Worm (Caenorhabditis elegans) whole organism, L2 larva: ENCODE measurements around the gene ZK673.11.

Experiments
- C34F6.9 ChIP-seq: fragments of 150-350 bp; optimal IDR thresholded peaks from 2 replicates; lab custom pipeline; 2014; ENCODE audit warnings: missing biosample characterization, missing genetic modification characterization
- F13H6.1 ChIP-seq: sonication (generic microtip); optimal IDR thresholded peaks from 2 replicates; lab custom pipeline; 2016; ENCODE audit warnings: missing genetic modification characterization, missing compliant biosample characterization
- R02D3.7 ChIP-seq: fragments of 150-350 bp; optimal IDR thresholded peaks from 2 replicates; lab custom pipeline; 2014; ENCODE audit warnings: missing biosample characterization, missing genetic modification characterization
- Y55F3AM.14 ChIP-seq: fragments of 200-800 bp; sonication (Bioruptor generic); optimal IDR thresholded peaks from 2 replicates; lab custom pipeline; 2018; ENCODE audit warnings: mild to moderate bottlenecking, missing genetic modification characterization, missing compliant biosample characterization
- ZK546.5 ChIP-seq: sonication (generic microtip); optimal IDR thresholded peaks from 2 replicates; lab custom pipeline; 2017; ENCODE audit warnings: missing biosample characterization, missing genetic modification characterization
- alr-1 ChIP-seq: fragments of 150-350 bp; optimal IDR thresholded peaks from 2 replicates; lab custom pipeline; 2014; ENCODE audit warnings: missing biosample characterization, missing genetic modification characterization
- aly-2 ChIP-seq: fragments of 150-350 bp; optimal IDR thresholded peaks from 2 replicates; lab custom pipeline; 2014; ENCODE audit warnings: missing biosample characterization, missing genetic modification characterization
- ama-1 ChIP-seq: fragments of 150-350 bp; optimal IDR thresholded peaks from 2 replicates; lab custom pipeline; 2018; ENCODE audit warnings: inconsistent platforms
- blmp-1 ChIP-seq: sonication (generic microtip); optimal IDR thresholded peaks from 2 replicates; lab custom pipeline; 2017; ENCODE audit warnings: missing genetic modification characterization, mild to moderate bottlenecking, missing compliant biosample characterization, antibody characterized with exemption, moderate library complexity; ENCODE audit not compliant: insufficient read depth
- ceh-82 ChIP-seq: fragments of 150-350 bp; optimal IDR thresholded peaks from 2 replicates; lab custom pipeline; 2014; ENCODE audit warnings: missing biosample characterization, missing genetic modification characterization
- crh-2 ChIP-seq: sonication (generic microtip); optimal IDR thresholded peaks from 2 replicates; lab custom pipeline; 2017; ENCODE audit warnings: missing biosample characterization, missing genetic modification characterization
- dmd-4 ChIP-seq: sonication (generic microtip); optimal IDR thresholded peaks from 2 replicates; lab custom pipeline; 2017; ENCODE audit warnings: missing biosample characterization, missing genetic modification characterization
- egl-27 ChIP-seq: sonication (generic microtip); optimal IDR thresholded peaks from 3 replicates; lab custom pipeline; 2017; ENCODE audit warnings: missing biosample characterization, missing genetic modification reagents, missing genetic modification characterization
- elt-1 ChIP-seq: fragments of 150-350 bp; optimal IDR thresholded peaks from 2 replicates; lab custom pipeline; 2014; ENCODE audit warnings: missing biosample characterization, missing genetic modification characterization
- elt-3 ChIP-seq: sonication (generic microtip); optimal IDR thresholded peaks from 2 replicates; lab custom pipeline; 2017; ENCODE audit warnings: missing biosample characterization, missing genetic modification characterization
- fos-1 ChIP-seq: fragments of 150-350 bp; optimal IDR thresholded peaks from 2 replicates; lab custom pipeline; 2014; ENCODE audit warnings: missing biosample characterization, missing genetic modification characterization
- gmeb-1 ChIP-seq: fragments of 150-350 bp; optimal IDR thresholded peaks from 2 replicates; lab custom pipeline; 2014; ENCODE audit warnings: missing biosample characterization, missing genetic modification characterization
- lin-11 ChIP-seq: fragments of 150-350 bp; sonication (generic microtip); optimal IDR thresholded peaks from 2 replicates; lab custom pipeline; 2014; ENCODE audit warnings: missing biosample characterization, missing genetic modification characterization, inconsistent platforms, mixed read lengths
- lin-39 ChIP-seq: fragments of 150-350 bp; optimal IDR thresholded peaks from 2 replicates; lab custom pipeline; 2014; ENCODE audit warnings: missing biosample characterization, missing genetic modification reagents, missing genetic modification characterization
- lsy-2 ChIP-seq, 2 experiments: fragments of 150-350 bp in 1 of 2; sonication (generic microtip) in 1 of 2; optimal IDR thresholded peaks; 2 replicates each; lab custom pipeline; 2014 to 2017; ENCODE audit warnings: missing biosample characterization in 2 of 2, missing genetic modification characterization in 2 of 2
- mbf-1 ChIP-seq: sonication (generic microtip); optimal IDR thresholded peaks from 2 replicates; lab custom pipeline; 2017; ENCODE audit warnings: missing biosample characterization, missing genetic modification characterization
- mdl-1 ChIP-seq, 2 experiments: fragments of 150-350 bp in 1 of 2; sonication (generic microtip) in 1 of 2; optimal IDR thresholded peaks; 2 replicates each; lab custom pipeline; 2017; ENCODE audit warnings: missing biosample characterization in 2 of 2, missing genetic modification characterization in 2 of 2
- nhr-10 ChIP-seq: sonication (generic microtip); optimal IDR thresholded peaks from 2 replicates; lab custom pipeline; 2017; ENCODE audit warnings: missing biosample characterization, missing genetic modification characterization
- nhr-11 ChIP-seq: fragments of 150-350 bp; optimal IDR thresholded peaks from 2 replicates; lab custom pipeline; 2014; ENCODE audit warnings: missing biosample characterization, missing genetic modification characterization
- nhr-129 ChIP-seq: fragments of 150-350 bp; optimal IDR thresholded peaks from 2 replicates; lab custom pipeline; 2014; ENCODE audit warnings: missing biosample characterization, missing genetic modification characterization
- nhr-21 ChIP-seq: fragments of 150-350 bp; optimal IDR thresholded peaks from 2 replicates; lab custom pipeline; 2014; ENCODE audit warnings: missing biosample characterization, missing genetic modification characterization
- nhr-23 ChIP-seq: fragments of 150-350 bp; optimal IDR thresholded peaks from 2 replicates; lab custom pipeline; 2014; ENCODE audit warnings: missing biosample characterization, missing genetic modification reagents, missing genetic modification characterization
- nhr-237 ChIP-seq: fragments of 150-350 bp; optimal IDR thresholded peaks from 2 replicates; lab custom pipeline; 2014; ENCODE audit warnings: missing biosample characterization, missing genetic modification characterization
- nhr-25 ChIP-seq: fragments of 150-350 bp; sonication (generic microtip); optimal IDR thresholded peaks from 3 replicates; lab custom pipeline; 2014; ENCODE audit warnings: missing biosample characterization, missing genetic modification characterization
- nhr-6 ChIP-seq: fragments of 150-350 bp; optimal IDR thresholded peaks from 2 replicates; lab custom pipeline; 2014; ENCODE audit warnings: missing biosample characterization, missing genetic modification characterization
- nhr-77 ChIP-seq: fragments of 150-350 bp; optimal IDR thresholded peaks from 2 replicates; lab custom pipeline; 2014; ENCODE audit warnings: missing biosample characterization, missing genetic modification characterization
- peb-1 ChIP-seq: fragments of 150-350 bp; optimal IDR thresholded peaks from 2 replicates; lab custom pipeline; 2014; ENCODE audit warnings: missing biosample characterization, missing genetic modification characterization
- sem-4 ChIP-seq: fragments of 150-350 bp; optimal IDR thresholded peaks from 2 replicates; lab custom pipeline; 2014; ENCODE audit warnings: missing biosample characterization, missing genetic modification reagents, missing genetic modification characterization
- skn-1 ChIP-seq: sonication (generic microtip); optimal IDR thresholded peaks from 2 replicates; lab custom pipeline; 2017; ENCODE audit warnings: missing biosample characterization, missing genetic modification characterization
- sma-3 ChIP-seq: sonication (generic microtip); optimal IDR thresholded peaks from 2 replicates; lab custom pipeline; 2016; ENCODE audit warnings: missing genetic modification reagents, missing genetic modification characterization, missing compliant biosample characterization
- sma-9 ChIP-seq, 2 experiments: fragments of 150-350 bp in 1 of 2; sonication (generic microtip) in 1 of 2; optimal IDR thresholded peaks; 2 replicates each; lab custom pipeline; 2014 to 2016; ENCODE audit warnings: missing genetic modification characterization in 2 of 2, mild to moderate bottlenecking in 1 of 2, missing biosample characterization in 1 of 2, missing compliant biosample characterization in 1 of 2, missing genetic modification reagents in 1 of 2, moderate library complexity in 1 of 2
- snpc-4 ChIP-seq: fragments of 150-350 bp; optimal IDR thresholded peaks from 2 replicates; lab custom pipeline; 2014; ENCODE audit warnings: missing biosample characterization, missing genetic modification characterization
- unc-55 ChIP-seq: fragments of 150-350 bp; sonication (generic microtip); optimal IDR thresholded peaks from 3 replicates; lab custom pipeline; 2014; ENCODE audit warnings: missing biosample characterization, missing genetic modification reagents, missing genetic modification characterization
- unc-62 ChIP-seq: fragments of 150-350 bp; optimal IDR thresholded peaks from 2 replicates; lab custom pipeline; 2014; ENCODE audit warnings: missing biosample characterization, missing genetic modification reagents, missing genetic modification characterization
- zag-1 ChIP-seq: fragments of 150-350 bp; optimal IDR thresholded peaks from 2 replicates; lab custom pipeline; 2014; ENCODE audit warnings: missing biosample characterization, missing genetic modification characterization
- ztf-11 ChIP-seq: sonication (generic microtip); optimal IDR thresholded peaks from 2 replicates; lab custom pipeline; 2017; ENCODE audit warnings: missing biosample characterization, missing genetic modification characterization
- ztf-4 ChIP-seq: fragments of 150-350 bp; optimal IDR thresholded peaks from 2 replicates; lab custom pipeline; 2014; ENCODE audit warnings: missing biosample characterization, missing genetic modification characterization

ZK673.11 gene

ce11 chrII:10445738-10446137 lies 11.3 kb upstream of the ZK673.11 start:
- TF ChIP-seq fos-1 (tag; lab: Kevin White, UChicago) (peak; percentile 56), Y55F3AM.14 (GFP tag; lab: Kevin White, UChicago) (no peak), nhr-10 (tag; lab: Kevin White, UChicago) (no peak), lin-11 (tag; lab: Kevin White, UChicago) (peak; percentile 17), ama-1 (lab: Kevin White, UChicago) (peak; percentile 43), sma-9 (GFP tag; optimal IDR thresholded peaks at IDR 0.05; lab: Kevin White, UChicago) (peak; percentile 83), sma-9 (tag; optimal IDR thresholded peaks at IDR 0.05; lab: Kevin White, UChicago) (no peak), lin-39 (tag; lab: Kevin White, UChicago) (no peak), unc-55 (GFP tag; lab: Kevin White, UChicago) (peak; percentile 32), C34F6.9 (tag; lab: Kevin White, UChicago) (peak; percentile 22), mbf-1 (tag; lab: Kevin White, UChicago) (no peak), blmp-1 (tag; lab: Kevin White, UChicago) (no peak), aly-2 (tag; lab: Kevin White, UChicago) (no peak), nhr-11 (tag; lab: Kevin White, UChicago) (peak; percentile 63), lsy-2 (tag; optimal IDR thresholded peaks at IDR 0.05; lab: Kevin White, UChicago) (peak in 1 of 2 experiments; percentile 7), gmeb-1 (tag; lab: Kevin White, UChicago) (peak; percentile 7), ztf-4 (no peak), peb-1 (no peak), dmd-4 (tag; lab: Kevin White, UChicago) (no peak), nhr-77 (no peak), nhr-129 (tag; lab: Kevin White, UChicago) (peak; percentile 97), mdl-1 (tag; optimal IDR thresholded peaks at IDR 0.05; lab: Kevin White, UChicago) (peak; percentile 15 to 23), egl-27 (tag; lab: Kevin White, UChicago) (no peak)

ce11 chrII:10446300-10446699 lies 10.8 kb upstream of the ZK673.11 start:
- TF ChIP-seq zag-1 (tag; lab: Kevin White, UChicago) (no peak), Y55F3AM.14 (GFP tag; lab: Kevin White, UChicago) (no peak), nhr-10 (tag; lab: Kevin White, UChicago) (no peak), nhr-21 (peak; percentile 48), nhr-129 (tag; lab: Kevin White, UChicago) (peak; percentile 83), sma-9 (GFP tag; optimal IDR thresholded peaks at IDR 0.05; lab: Kevin White, UChicago) (peak; percentile 86), sma-9 (tag; optimal IDR thresholded peaks at IDR 0.05; lab: Kevin White, UChicago) (no peak), crh-2 (tag; lab: Kevin White, UChicago) (peak; percentile 59), elt-1 (tag; lab: Kevin White, UChicago) (no peak), ztf-4 (peak; percentile 43), lsy-2 (tag; optimal IDR thresholded peaks at IDR 0.05; lab: Kevin White, UChicago) (peak in 1 of 2 experiments; percentile 19), alr-1 (tag; lab: Kevin White, UChicago) (no peak), egl-27 (tag; lab: Kevin White, UChicago) (no peak), mdl-1 (tag; optimal IDR thresholded peaks at IDR 0.05; lab: Kevin White, UChicago) (no peak), sem-4 (tag; lab: Kevin White, UChicago) (peak; percentile 21), ceh-82 (tag; lab: Kevin White, UChicago) (no peak), nhr-25 (tag; lab: Kevin White, UChicago) (peak; percentile 23), fos-1 (tag; lab: Kevin White, UChicago) (no peak), R02D3.7 (tag; lab: Kevin White, UChicago) (no peak), F13H6.1 (no peak), unc-62 (no peak), blmp-1 (tag; lab: Kevin White, UChicago) (peak; percentile 61), snpc-4 (no peak), gmeb-1 (tag; lab: Kevin White, UChicago) (no peak), C34F6.9 (tag; lab: Kevin White, UChicago) (peak; percentile 15), unc-55 (GFP tag; lab: Kevin White, UChicago) (no peak), peb-1 (no peak), nhr-237 (tag; lab: Kevin White, UChicago) (no peak), skn-1 (no peak), ztf-11 (tag; lab: Kevin White, UChicago) (no peak), nhr-11 (tag; lab: Kevin White, UChicago) (no peak), nhr-6 (tag; lab: Kevin White, UChicago) (peak; percentile 48), ama-1 (lab: Kevin White, UChicago) (peak; percentile 54), aly-2 (tag; lab: Kevin White, UChicago) (no peak), ZK546.5 (tag; lab: Kevin White, UChicago) (no peak), lin-11 (tag; lab: Kevin White, UChicago) (no peak), nhr-23 (tag; lab: Kevin White, UChicago) (no peak), mbf-1 (tag; lab: Kevin White, UChicago) (no peak), sma-3 (GFP tag; lab: Kevin White, UChicago) (peak; percentile 41), elt-3 (no peak)
